Worm (Caenorhabditis elegans): Measurements from ENCODE around the gene oac-11.

Gene oac-11

ce11 chrII:3815445-3816208 is 45.1 kb downstream of the oac-11 start:
- TF ChIP-seq tbx-11 (GFP tag; IDR thresholded peaks at IDR 0.05) (no peak), pes-1 (GFP tag; IDR thresholded peaks at IDR 0.05) (no peak), B0310.2 (tag; optimal IDR thresholded peaks at IDR 0.05) (no peak), hnd-1 (tag; optimal IDR thresholded peaks at IDR 0.05) (no peak), scrt-1 (GFP tag; IDR thresholded peaks at IDR 0.05) (no peak), tbx-37 (GFP tag; conservative IDR thresholded peaks at IDR 0.05) (no peak), ama-1 (optimal IDR thresholded peaks at IDR 0.05) (no peak), F13C5.2 (tag; optimal IDR thresholded peaks at IDR 0.05) (no peak), ceh-36 (tag; optimal IDR thresholded peaks at IDR 0.05) (no peak), sea-1 (GFP tag; conservative IDR thresholded peaks at IDR 0.05) (no peak), flt-1 (GFP tag; IDR thresholded peaks at IDR 0.05) (no peak), ceh-13 (GFP tag; optimal IDR thresholded peaks at IDR 0.05) (no peak), aly-1 (tag; optimal IDR thresholded peaks at IDR 0.05) (no peak), tra-4 (tag; optimal IDR thresholded peaks at IDR 0.05) (no peak), hmg-4 (GFP tag; optimal IDR thresholded peaks at IDR 0.05) (no peak), ets-7 (tag; optimal IDR thresholded peaks at IDR 0.05) (no peak), hmbx-1 (tag; optimal IDR thresholded peaks at IDR 0.05) (no peak)

- no peak for TF ChIP-seq scrt-1 (GFP tag; IDR thresholded peaks at IDR 0.05)
- TF ChIP-seq tra-4 (tag; optimal IDR thresholded peaks at IDR 0.05): no peak
- no peak for TF ChIP-seq tbx-11 (GFP tag; IDR thresholded peaks at IDR 0.05)
- TF ChIP-seq ceh-13 (GFP tag; optimal IDR thresholded peaks at IDR 0.05): no peak
Observed at ce11 chrII:3811816-3812332, 48.9 kb downstream of the oac-11 start, which contains the start of gene lido-15. lido-15 (plus strand) TSS chrII:3812282.

- no peak for TF ChIP-seq hnd-1 (tag; optimal IDR thresholded peaks at IDR 0.05)
- TF ChIP-seq tbx-11 (GFP tag; IDR thresholded peaks at IDR 0.05): no peak
- no peak for TF ChIP-seq ama-1 (optimal IDR thresholded peaks at IDR 0.05)
- TF ChIP-seq pes-1 (GFP tag; IDR thresholded peaks at IDR 0.05): no peak
- no peak for TF ChIP-seq B0310.2 (tag; optimal IDR thresholded peaks at IDR 0.05)
- no peak for TF ChIP-seq ceh-13 (GFP tag; optimal IDR thresholded peaks at IDR 0.05)
- no peak for TF ChIP-seq tbx-37 (GFP tag; conservative IDR thresholded peaks at IDR 0.05)
- TF ChIP-seq sea-1 (GFP tag; conservative IDR thresholded peaks at IDR 0.05): no peak
- TF ChIP-seq hmg-4 (GFP tag; optimal IDR thresholded peaks at IDR 0.05): no peak
- TF ChIP-seq F13C5.2 (tag; optimal IDR thresholded peaks at IDR 0.05): no peak
- TF ChIP-seq scrt-1 (GFP tag; IDR thresholded peaks at IDR 0.05): no peak
- TF ChIP-seq aly-1 (tag; optimal IDR thresholded peaks at IDR 0.05): no peak
- TF ChIP-seq flt-1 (GFP tag; IDR thresholded peaks at IDR 0.05): no peak
- TF ChIP-seq ceh-36 (tag; optimal IDR thresholded peaks at IDR 0.05): no peak
- no peak for TF ChIP-seq tra-4 (tag; optimal IDR thresholded peaks at IDR 0.05)
- TF ChIP-seq ets-7 (tag; optimal IDR thresholded peaks at IDR 0.05): no peak
Observed at ce11 chrII:3810550-3810949, 50.2 kb downstream of the oac-11 start.

ce11 chrII:3808643-3809042 is 52.1 kb downstream of the oac-11 start:
- no peak for TF ChIP-seq sea-1 (GFP tag; conservative IDR thresholded peaks at IDR 0.05)
- TF ChIP-seq pes-1 (GFP tag; IDR thresholded peaks at IDR 0.05): no peak
- TF ChIP-seq tra-4 (tag; optimal IDR thresholded peaks at IDR 0.05): no peak
- TF ChIP-seq F13C5.2 (tag; optimal IDR thresholded peaks at IDR 0.05): no peak
- TF ChIP-seq hmg-4 (GFP tag; optimal IDR thresholded peaks at IDR 0.05): no peak
- TF ChIP-seq scrt-1 (GFP tag; IDR thresholded peaks at IDR 0.05): no peak
- no peak for TF ChIP-seq ama-1 (optimal IDR thresholded peaks at IDR 0.05)
- no peak for TF ChIP-seq aly-1 (tag; optimal IDR thresholded peaks at IDR 0.05)
- no peak for TF ChIP-seq hnd-1 (tag; optimal IDR thresholded peaks at IDR 0.05)
- TF ChIP-seq ceh-36 (tag; optimal IDR thresholded peaks at IDR 0.05): no peak
- TF ChIP-seq ets-7 (tag; optimal IDR thresholded peaks at IDR 0.05): no peak
- no peak for TF ChIP-seq hmbx-1 (tag; optimal IDR thresholded peaks at IDR 0.05)
- TF ChIP-seq tbx-11 (GFP tag; IDR thresholded peaks at IDR 0.05): no peak
- TF ChIP-seq B0310.2 (tag; optimal IDR thresholded peaks at IDR 0.05): no peak
- no peak for TF ChIP-seq flt-1 (GFP tag; IDR thresholded peaks at IDR 0.05)
- TF ChIP-seq tbx-37 (GFP tag; conservative IDR thresholded peaks at IDR 0.05): no peak
- TF ChIP-seq ceh-13 (GFP tag; optimal IDR thresholded peaks at IDR 0.05): no peak
